Fruit fly (Drosophila melanogaster): ENCODE results near the gene Boh1.
A peak's percentile ranks its signal among the peaks of the same experiment; 100 is the strongest.

Boh1 gene

dm6 chr3R:27926738-27927215 is 7.5 kb upstream of the Boh1 start:
- TF ChIP-seq Blimp-1 (GFP tag; optimal IDR thresholded peaks at IDR 0.05), result no peak
- TF ChIP-seq svp (GFP tag), result peak; percentile 57
- peak; percentile 20 for TF ChIP-seq Sox14 (GFP tag; optimal IDR thresholded peaks at IDR 0.05)
- TF ChIP-seq CG11902 (GFP tag; optimal IDR thresholded peaks at IDR 0.05), result no peak
- TF ChIP-seq eg (GFP tag; IDR thresholded peaks at IDR 0.05), result 0 out of 3 replicates have a peak, but pooled peaks have one; percentile 29
- TF ChIP-seq CG6276 (GFP tag; optimal IDR thresholded peaks at IDR 0.05), result no peak
- no peak for TF ChIP-seq CG16779 (tag; optimal IDR thresholded peaks at IDR 0.05)
- TF ChIP-seq dac (GFP tag; optimal IDR thresholded peaks at IDR 0.05), result no peak
- peak; percentile 77 for TF ChIP-seq Eip93F (GFP tag; optimal IDR thresholded peaks at IDR 0.05)
- TF ChIP-seq CG11762 (GFP tag; optimal IDR thresholded peaks at IDR 0.05; ENCODE audit: insufficient read depth), result no peak
- no peak for TF ChIP-seq spab (GFP tag; optimal IDR thresholded peaks at IDR 0.05)
- TF ChIP-seq vri (GFP tag; optimal IDR thresholded peaks at IDR 0.05), result peak; percentile 93
- no peak for TF ChIP-seq CG8119 (GFP tag; IDR thresholded peaks at IDR 0.05)

DNA sequence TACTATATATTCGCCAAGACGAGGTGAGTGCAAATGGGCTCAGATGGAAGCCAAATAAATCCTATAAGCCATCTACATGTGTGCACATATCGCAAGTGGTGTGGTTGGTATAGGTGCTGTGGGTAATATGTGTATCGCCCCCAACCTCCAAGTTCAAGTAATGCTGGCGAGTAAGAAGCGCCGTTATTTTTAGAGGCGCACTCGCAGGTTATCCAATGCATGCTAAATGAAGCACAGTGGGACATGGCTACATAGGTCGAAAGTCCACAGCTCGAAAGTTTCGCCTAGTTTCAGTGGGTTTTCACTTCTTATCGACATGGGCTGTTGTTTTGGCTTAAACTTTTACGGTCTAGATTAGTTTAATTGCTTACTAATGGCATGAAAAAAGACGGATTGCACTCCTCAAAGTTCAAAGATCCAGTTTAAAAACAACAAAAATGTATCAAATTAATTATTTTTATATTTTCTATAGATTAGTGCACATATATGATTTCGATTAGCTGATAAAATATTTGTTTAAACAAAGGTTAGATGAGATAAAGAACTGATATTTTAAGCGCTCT is 6.8 kb upstream of the Boh1 start:
- peak; percentile 35 for TF ChIP-seq CG31627 (GFP tag; optimal IDR thresholded peaks at IDR 0.05)
- TF ChIP-seq CG16779 (tag; optimal IDR thresholded peaks at IDR 0.05), result no peak
- TF ChIP-seq CG7368 (GFP tag; optimal IDR thresholded peaks at IDR 0.05), result no peak
- TF ChIP-seq CG3919 (GFP tag; optimal IDR thresholded peaks at IDR 0.05), result peak; percentile 14
- TF ChIP-seq CG4318 (GFP tag; optimal IDR thresholded peaks at IDR 0.05), result no peak
- TF ChIP-seq Eip78C (GFP tag), result peak; percentile 78
- peak; percentile 7; the same call in 1 of the 3 replicates for TF ChIP-seq CG6163 (GFP tag; IDR thresholded peaks at IDR 0.05)
- TF ChIP-seq OdsH (GFP tag; optimal IDR thresholded peaks at IDR 0.05), result no peak
- TF ChIP-seq eg (GFP tag; IDR thresholded peaks at IDR 0.05), result no peak; the same call in 2 of the 3 replicates
- TF ChIP-seq Hr39 (GFP tag; optimal IDR thresholded peaks at IDR 0.05), result peak; percentile 8
- no peak for TF ChIP-seq fd85E (GFP tag; optimal IDR thresholded peaks at IDR 0.05)
- peak; percentile 38 for TF ChIP-seq esn (GFP tag; optimal IDR thresholded peaks at IDR 0.05)
- TF ChIP-seq Sox14 (GFP tag; optimal IDR thresholded peaks at IDR 0.05), result no peak
- peak; percentile 7 for TF ChIP-seq CG6276 (GFP tag; optimal IDR thresholded peaks at IDR 0.05)
- no peak for TF ChIP-seq CG10669 (GFP tag; optimal IDR thresholded peaks at IDR 0.05)
- TF ChIP-seq Gug (GFP tag; IDR thresholded peaks at IDR 0.05), result peak; percentile 19; the same call in 1 of the 2 replicates
- no peak for TF ChIP-seq dsx (GFP tag; optimal IDR thresholded peaks at IDR 0.05; ENCODE audit: poor library complexity, severe bottlenecking)
- TF ChIP-seq Sox102F (GFP tag; optimal IDR thresholded peaks at IDR 0.05), result no peak
- no peak for TF ChIP-seq Eip75B (GFP tag; optimal IDR thresholded peaks at IDR 0.05)
- peak; percentile 61 for TF ChIP-seq svp (GFP tag)
- peak; percentile 34 for TF ChIP-seq CG6792 (GFP tag; optimal IDR thresholded peaks at IDR 0.05)
- no peak for TF ChIP-seq Lpt (GFP tag; optimal IDR thresholded peaks at IDR 0.05)
- TF ChIP-seq Sox15 (GFP tag; optimal IDR thresholded peaks at IDR 0.05), result peak; percentile 32
- TF ChIP-seq cyc (GFP tag; optimal IDR thresholded peaks at IDR 0.05), result peak; percentile 27
- peak; percentile 44 for TF ChIP-seq Hr4 (GFP tag; optimal IDR thresholded peaks at IDR 0.05)
- TF ChIP-seq CG11902 (GFP tag; optimal IDR thresholded peaks at IDR 0.05), result peak; percentile 4
- no peak for TF ChIP-seq pdm3 (GFP tag; optimal IDR thresholded peaks at IDR 0.05)
- TF ChIP-seq Eip93F (GFP tag; optimal IDR thresholded peaks at IDR 0.05), result no peak
- peak; percentile 1 for TF ChIP-seq lz (GFP tag; optimal IDR thresholded peaks at IDR 0.05)
- no peak for TF ChIP-seq CG8632 (GFP tag; optimal IDR thresholded peaks at IDR 0.05)
- TF ChIP-seq salr (GFP tag; optimal IDR thresholded peaks at IDR 0.05), result peak in 1 of 2 experiments; percentile 52
- no peak for TF ChIP-seq Smox (GFP tag; optimal IDR thresholded peaks at IDR 0.05)
- no peak for TF ChIP-seq topi (GFP tag; optimal IDR thresholded peaks at IDR 0.05)
- TF ChIP-seq CG6854 (GFP tag; optimal IDR thresholded peaks at IDR 0.05), result no peak
- peak; percentile 62 for TF ChIP-seq CG32006 (GFP tag; optimal IDR thresholded peaks at IDR 0.05)
- TF ChIP-seq dac (GFP tag; optimal IDR thresholded peaks at IDR 0.05), result no peak
- peak; percentile 26 for TF ChIP-seq CG3032 (tag; optimal IDR thresholded peaks at IDR 0.05)
- TF ChIP-seq CG11762 (GFP tag; optimal IDR thresholded peaks at IDR 0.05; ENCODE audit: insufficient read depth), result no peak
- TF ChIP-seq Ets21C (GFP tag; optimal IDR thresholded peaks at IDR 0.05), result no peak
- peak; percentile 10 for TF ChIP-seq fd59A (GFP tag; optimal IDR thresholded peaks at IDR 0.05)
- TF ChIP-seq CG8119 (GFP tag; IDR thresholded peaks at IDR 0.05), result 0 out of 3 replicates have a peak, but pooled peaks have one; percentile 31
- TF ChIP-seq Ets96B (tag; optimal IDR thresholded peaks at IDR 0.05), result no peak
- no peak for TF ChIP-seq vri (GFP tag; optimal IDR thresholded peaks at IDR 0.05)
- no peak for TF ChIP-seq CG34406 (GFP tag; optimal IDR thresholded peaks at IDR 0.05)
- TF ChIP-seq CG10631 (GFP tag; optimal IDR thresholded peaks at IDR 0.05), result peak; percentile 40
